Fruit fly (Drosophila melanogaster) whole organism, adult: Measurements from ENCODE around the gene bcn92.

Experiments used
- CG12768 ChIP-seq: fragments of 200-800 bp; sonication (Bioruptor generic); optimal IDR thresholded peaks from 2 replicates; lab custom pipeline; 2017; ENCODE audit warnings: missing biosample characterization, missing genetic modification characterization, mild to moderate bottlenecking, moderate library complexity, missing genetic modification reagents
- CG14711 ChIP-seq: fragments of 200-800 bp; sonication (Bioruptor generic); optimal IDR thresholded peaks from 2 replicates; lab custom pipeline; 2018; ENCODE audit warnings: missing biosample characterization, mild to moderate bottlenecking, missing genetic modification characterization, moderate library complexity
- CG33017 ChIP-seq: fragments of 200-800 bp; sonication (Bioruptor generic); optimal IDR thresholded peaks from 2 replicates; lab custom pipeline; 2018; ENCODE audit warnings: missing biosample characterization, mild to moderate bottlenecking, missing genetic modification characterization, moderate library complexity
- CG5204 ChIP-seq: fragments of 200-800 bp; sonication (Bioruptor generic); optimal IDR thresholded peaks from 2 replicates; lab custom pipeline; 2016; ENCODE audit warnings: missing biosample characterization, missing genetic modification characterization
- Crg-1 ChIP-seq: fragments of 200-800 bp; sonication (Bioruptor generic); optimal IDR thresholded peaks from 2 replicates; lab custom pipeline; 2016; ENCODE audit warnings: missing biosample characterization, missing genetic modification characterization
- bab1 ChIP-seq: fragments of 200-800 bp; sonication (Bioruptor generic); optimal IDR thresholded peaks from 3 replicates; lab custom pipeline; 2019; ENCODE audit warnings: missing biosample characterization, mild to moderate bottlenecking, missing genetic modification characterization, moderate library complexity
- ovo ChIP-seq: fragments of 200-800 bp; sonication (Bioruptor generic); optimal IDR thresholded peaks from 2 replicates; lab custom pipeline; 2016; ENCODE audit warnings: missing biosample characterization, missing genetic modification characterization
- pad ChIP-seq: fragments of 200-800 bp; sonication (Bioruptor generic); optimal IDR thresholded peaks from 3 replicates; lab custom pipeline; 2017; ENCODE audit warnings: missing biosample characterization, missing genetic modification characterization, mild to moderate bottlenecking, moderate library complexity, missing genetic modification reagents

dm6 chrX:2141854-2142216 is 7.6 kb downstream of the bcn92 start:
- TF ChIP-seq ovo (GFP tag; lab: Kevin White, UChicago) (no peak), pad (no peak), CG5204 (GFP tag; lab: Kevin White, UChicago) (peak; percentile 11), Crg-1 (peak; percentile 49), CG33017 (peak; percentile 31), CG14711 (tag; lab: Kevin White, UChicago) (peak; percentile 62), CG12768 (GFP tag; lab: Kevin White, UChicago) (peak; percentile 35), bab1 (GFP tag; lab: Kevin White, UChicago) (no peak)
